Fruit fly (Drosophila melanogaster) whole organism, embryonic: Measurements from ENCODE around the gene CG43134.

Source experiments
- B-H1 ChIP-seq: fragments of 200-800 bp; sonication (Bioruptor generic); IDR thresholded peaks from 3 replicates; pipeline ENCODE4 v1.3.6; 2022; ENCODE audit warnings: missing biosample characterization, missing genetic modification characterization
- Bteb2 ChIP-seq: fragments of 200-800 bp; sonication (Bioruptor generic); optimal IDR thresholded peaks from 2 replicates; lab custom pipeline; 2016; ENCODE audit warnings: missing biosample characterization, missing genetic modification characterization
- CG10267 ChIP-seq: fragments of 200-800 bp; sonication (Bioruptor generic); optimal IDR thresholded peaks from 2 replicates; lab custom pipeline; 2018; ENCODE audit warnings: missing biosample characterization, mild to moderate bottlenecking, missing genetic modification characterization, moderate library complexity
- CG10431 ChIP-seq: fragments of 200-800 bp; sonication (Bioruptor generic); optimal IDR thresholded peaks from 3 replicates; lab custom pipeline; 2018; ENCODE audit warnings: missing biosample characterization, mild to moderate bottlenecking, missing genetic modification characterization
- CG11247 ChIP-seq: fragments of 200-800 bp; sonication (Bioruptor generic); IDR thresholded peaks from 2 replicates; pipeline ENCODE4 v1.3.6; 2022; ENCODE audit warnings: missing biosample characterization, missing genetic modification characterization
- CG11504 ChIP-seq: fragments of 200-800 bp; sonication (Bioruptor generic); optimal IDR thresholded peaks from 3 replicates; lab custom pipeline; 2019; ENCODE audit warnings: missing biosample characterization, mild to moderate bottlenecking, missing genetic modification characterization, moderate library complexity
- CG11723 ChIP-seq: fragments of 200-800 bp; sonication (Bioruptor generic); optimal IDR thresholded peaks from 2 replicates; lab custom pipeline; 2017; ENCODE audit warnings: missing biosample characterization, mild to moderate bottlenecking, missing genetic modification characterization
- CG15269 ChIP-seq: fragments of 200-800 bp; sonication (Bioruptor generic); optimal IDR thresholded peaks from 2 replicates; lab custom pipeline; 2018; ENCODE audit warnings: missing biosample characterization, mild to moderate bottlenecking, missing genetic modification characterization, moderate library complexity
- CG1602 ChIP-seq: fragments of 200-800 bp; sonication (Bioruptor generic); optimal IDR thresholded peaks from 3 replicates; lab custom pipeline; 2016; ENCODE audit warnings: missing biosample characterization, missing genetic modification characterization
- CG16863 ChIP-seq: fragments of 200-800 bp; sonication (Bioruptor generic); optimal IDR thresholded peaks from 3 replicates; lab custom pipeline; 2016; ENCODE audit warnings: missing biosample characterization, missing genetic modification characterization
- CG17186 ChIP-seq: fragments of 200-800 bp; sonication (Bioruptor generic); optimal IDR thresholded peaks from 3 replicates; lab custom pipeline; 2017; ENCODE audit warnings: missing biosample characterization, missing genetic modification reagents, missing genetic modification characterization
- CG1832 ChIP-seq: fragments of 200-800 bp; sonication (Bioruptor generic); optimal IDR thresholded peaks from 2 replicates; lab custom pipeline; 2017; ENCODE audit warnings: missing biosample characterization, mild to moderate bottlenecking, missing genetic modification characterization, inconsistent platforms
- CG2116 ChIP-seq: fragments of 200-800 bp; sonication (Bioruptor generic); optimal IDR thresholded peaks from 3 replicates; lab custom pipeline; 2018; ENCODE audit warnings: missing biosample characterization, mild to moderate bottlenecking, missing genetic modification characterization
- CG2199 ChIP-seq: fragments of 200-800 bp; sonication (Bioruptor generic); IDR thresholded peaks from 3 replicates; pipeline ENCODE4 v1.3.6; 2022; ENCODE audit warnings: missing biosample characterization, missing genetic modification characterization
- CG31441 ChIP-seq: fragments of 200-800 bp; sonication (Bioruptor generic); IDR thresholded peaks from 2 replicates; pipeline ENCODE4 v1.3.6; 2022; ENCODE audit warnings: missing biosample characterization, missing genetic modification characterization
- CG33213 ChIP-seq: fragments of 200-800 bp; sonication (Bioruptor generic); optimal IDR thresholded peaks from 3 replicates; lab custom pipeline; 2016; ENCODE audit warnings: missing biosample characterization, missing genetic modification characterization
- CG5245 ChIP-seq: fragments of 200-800 bp; sonication (Bioruptor generic); optimal IDR thresholded peaks from 3 replicates; lab custom pipeline; 2016; ENCODE audit warnings: missing biosample characterization, missing genetic modification characterization
- CG6683 ChIP-seq: fragments of 200-800 bp; sonication (Bioruptor generic); optimal IDR thresholded peaks from 2 replicates; lab custom pipeline; 2017; ENCODE audit warnings: missing biosample characterization, mild to moderate bottlenecking, missing genetic modification characterization, missing genetic modification reagents
- Doc2 ChIP-seq: fragments of 200-800 bp; sonication (Bioruptor generic); IDR thresholded peaks from 2 replicates; pipeline ENCODE4 v1.3.6; 2022; ENCODE audit warnings: missing biosample characterization, missing genetic modification characterization
- ERR ChIP-seq: fragments of 200-800 bp; sonication (Bioruptor generic); optimal IDR thresholded peaks from 2 replicates; lab custom pipeline; 2016; ENCODE audit warnings: missing biosample characterization, missing genetic modification characterization
- Fer1 ChIP-seq: fragments of 200-800 bp; sonication (Bioruptor generic); optimal IDR thresholded peaks from 2 replicates; lab custom pipeline; 2017; ENCODE audit warnings: missing biosample characterization, mild to moderate bottlenecking, missing genetic modification characterization
- Mes4 ChIP-seq: fragments of 200-800 bp; sonication (Bioruptor generic); optimal IDR thresholded peaks from 2 replicates; lab custom pipeline; 2016; ENCODE audit warnings: missing biosample characterization, missing genetic modification characterization
- NC2β ChIP-seq: fragments of 200-800 bp; sonication (Bioruptor generic); optimal IDR thresholded peaks from 2 replicates; lab custom pipeline; 2016; ENCODE audit warnings: missing biosample characterization, missing genetic modification characterization
- Oli ChIP-seq: fragments of 200-800 bp; sonication (Bioruptor generic); optimal IDR thresholded peaks from 2 replicates; lab custom pipeline; 2018; ENCODE audit warnings: missing biosample characterization, mild to moderate bottlenecking, missing genetic modification characterization, moderate library complexity
- Tbp ChIP-seq: fragments of >200 bp; optimal IDR thresholded peaks from 2 replicates; lab custom pipeline; 2018; ENCODE audit warnings: missing biosample characterization, missing genetic modification characterization
- Vsx1 ChIP-seq: fragments of 200-800 bp; sonication (Bioruptor generic); optimal IDR thresholded peaks from 2 replicates; lab custom pipeline; 2017; ENCODE audit warnings: missing biosample characterization, mild to moderate bottlenecking, missing genetic modification characterization, missing genetic modification reagents
- ab ChIP-seq: fragments of 200-800 bp; sonication (Bioruptor generic); optimal IDR thresholded peaks from 2 replicates; lab custom pipeline; 2016; ENCODE audit warnings: missing biosample characterization, missing genetic modification characterization
- ap ChIP-seq: fragments of 200-800 bp; sonication (Bioruptor generic); IDR thresholded peaks from 2 replicates; pipeline ENCODE4 v1.3.6; 2022; ENCODE audit warnings: missing biosample characterization, missing genetic modification characterization
- bab2 ChIP-seq: fragments of 200-800 bp; sonication (Bioruptor generic); optimal IDR thresholded peaks from 2 replicates; lab custom pipeline; 2016; ENCODE audit warnings: missing biosample characterization, missing genetic modification characterization
- cg ChIP-seq: fragments of 200-800 bp; sonication (Bioruptor generic); optimal IDR thresholded peaks from 3 replicates; lab custom pipeline; 2019; ENCODE audit warnings: missing biosample characterization, mild to moderate bottlenecking, missing genetic modification characterization, moderate library complexity
- chn ChIP-seq: fragments of 200-800 bp; sonication (Bioruptor generic); optimal IDR thresholded peaks from 2 replicates; lab custom pipeline; 2016; ENCODE audit warnings: missing biosample characterization, missing genetic modification characterization
- ind ChIP-seq: fragments of 200-800 bp; sonication (Bioruptor generic); optimal IDR thresholded peaks from 3 replicates; lab custom pipeline; 2016; ENCODE audit warnings: missing biosample characterization, missing genetic modification characterization
- jigr1 ChIP-seq: fragments of 200-800 bp; sonication (Bioruptor generic); IDR thresholded peaks from 3 replicates; pipeline ENCODE4 v1.3.6; 2022; ENCODE audit warnings: missing biosample characterization, missing genetic modification characterization
- pros ChIP-seq: fragments of 200-800 bp; sonication (Bioruptor generic); optimal IDR thresholded peaks from 3 replicates; lab custom pipeline; 2019; ENCODE audit warnings: missing biosample characterization, mild to moderate bottlenecking, missing genetic modification characterization, moderate library complexity
- pum ChIP-seq: fragments of 200-800 bp; sonication (Bioruptor generic); optimal IDR thresholded peaks from 2 replicates; lab custom pipeline; 2016; ENCODE audit warnings: missing biosample characterization, missing genetic modification characterization
- scrt ChIP-seq: fragments of 200-800 bp; sonication (Bioruptor generic); optimal IDR thresholded peaks from 2 replicates; lab custom pipeline; 2018; ENCODE audit warnings: missing biosample characterization, mild to moderate bottlenecking, missing genetic modification characterization, moderate library complexity
- sens ChIP-seq: fragments of 200-800 bp; sonication (Bioruptor generic); peaks from one replicate; lab custom pipeline; 2016; ENCODE audit warnings: missing biosample characterization, missing genetic modification characterization
- slou ChIP-seq: fragments of 200-800 bp; sonication (Bioruptor generic); optimal IDR thresholded peaks from 3 replicates; lab custom pipeline; 2016; ENCODE audit warnings: missing biosample characterization, missing genetic modification characterization
- stwl ChIP-seq: fragments of 200-800 bp; sonication (Bioruptor generic); optimal IDR thresholded peaks from 3 replicates; lab custom pipeline; 2018; ENCODE audit warnings: missing biosample characterization, mild to moderate bottlenecking, missing genetic modification characterization, moderate library complexity
- sug ChIP-seq: fragments of 200-800 bp; optimal IDR thresholded peaks from 2 replicates; lab custom pipeline; 2019; ENCODE audit warnings: missing biosample characterization, mild to moderate bottlenecking, missing genetic modification characterization, moderate library complexity
- vnd ChIP-seq: fragments of 200-800 bp; sonication (Bioruptor generic); IDR thresholded peaks from 3 replicates; pipeline ENCODE4 v1.3.6; 2022; ENCODE audit warnings: missing biosample characterization, missing genetic modification characterization; ENCODE audit not compliant: partially characterized antibody
- yki ChIP-seq: fragments of >200 bp; optimal IDR thresholded peaks from 3 replicates; lab custom pipeline; 2018

Gene CG43134

dm6 chrX:4205346-4206178 is 41.6 kb upstream of the CG43134 start, which contains the start of gene Fas2 (continued):
- TF ChIP-seq slou (GFP tag; lab: Kevin White, UChicago), result no peak
- peak; percentile 38 for TF ChIP-seq Oli
- no peak for TF ChIP-seq CG10267 (tag; lab: Kevin White, UChicago)
- TF ChIP-seq Tbp (GFP tag; lab: Kevin White, UChicago), result no peak
- no peak for TF ChIP-seq ap
- peak; percentile 50 for TF ChIP-seq CG11723 (GFP tag; lab: Kevin White, UChicago)
- TF ChIP-seq yki (lab: Kevin White, UChicago), result no peak
- TF ChIP-seq CG1602 (GFP tag; lab: Kevin White, UChicago), result peak; percentile 23
- no peak for TF ChIP-seq CG17186 (GFP tag; lab: Kevin White, UChicago)
- TF ChIP-seq chn (GFP tag; lab: Kevin White, UChicago), result peak; percentile 21
- TF ChIP-seq vnd, result no peak
- TF ChIP-seq ab (GFP tag; lab: Kevin White, UChicago), result no peak
- peak; percentile 28 for TF ChIP-seq CG33213 (GFP tag; lab: Kevin White, UChicago)
- TF ChIP-seq CG5245 (GFP tag; lab: Kevin White, UChicago), result peak; percentile 37

dm6 chrX:4206764-4207163 is 40.3 kb upstream of the CG43134 start:
- TF ChIP-seq CG10431, result no peak
- 0 out of 3 replicates have a peak, but pooled peaks have one; percentile 25 for TF ChIP-seq CG2199 (GFP tag; lab: Robert Waterston, UW)
- peak; percentile 88 for TF ChIP-seq CG11504
- TF ChIP-seq Vsx1 (GFP tag; lab: Kevin White, UChicago), result no peak
- TF ChIP-seq ERR (GFP tag; lab: Kevin White, UChicago), result no peak
- TF ChIP-seq scrt (GFP tag; lab: Kevin White, UChicago), result peak; percentile 61
- TF ChIP-seq pros (GFP tag; lab: Kevin White, UChicago), result peak; percentile 1

- TF ChIP-seq bab2 (no peak), sens (GFP tag; lab: Kevin White, UChicago) (peak; percentile 12)
These were observed 34.4 kb upstream of the CG43134 start, which contains the start of gene CG43288 for dm6 chrX:4212725-4213124. TSS of gene CG43288 (plus strand) at chrX:4213025.

- TF ChIP-seq CG6683 (GFP tag; lab: Kevin White, UChicago) (no peak), stwl (tag; lab: Kevin White, UChicago) (peak; percentile 2)
These were observed 32.7 kb upstream of the CG43134 start for dm6 chrX:4214371-4214770.

dm6 chrX:4217294-4217693 is 29.8 kb upstream of the CG43134 start, which contains the start of gene CG15571:
TSS of gene CG15571 (minus strand) at chrX:4217394.
- no peak for TF ChIP-seq jigr1 (GFP tag; lab: Robert Waterston, UW)
- no peak for TF ChIP-seq Fer1 (GFP tag; lab: Kevin White, UChicago)
- TF ChIP-seq Doc2 (GFP tag; lab: Robert Waterston, UW), result no peak
- TF ChIP-seq CG1832 (GFP tag; lab: Kevin White, UChicago), result no peak
- no peak for TF ChIP-seq Mes4 (GFP tag; lab: Kevin White, UChicago)
- no peak for TF ChIP-seq CG16863 (GFP tag; lab: Kevin White, UChicago)
- no peak for TF ChIP-seq CG11247 (GFP tag; lab: Robert Waterston, UW)
- TF ChIP-seq B-H1 (GFP tag; lab: Robert Waterston, UW), result no peak
- no peak for TF ChIP-seq NC2β (GFP tag; lab: Kevin White, UChicago)
- no peak for TF ChIP-seq sug (tag; lab: Kevin White, UChicago)
- no peak for TF ChIP-seq ind
- no peak for TF ChIP-seq pum (GFP tag; lab: Kevin White, UChicago)
- no peak for TF ChIP-seq CG2116 (GFP tag; lab: Kevin White, UChicago)
- no peak for TF ChIP-seq ERR (GFP tag; lab: Kevin White, UChicago)
- no peak for TF ChIP-seq cg (GFP tag; lab: Kevin White, UChicago)
- no peak for TF ChIP-seq CG15269
- no peak for TF ChIP-seq Bteb2 (GFP tag; lab: Kevin White, UChicago)
- TF ChIP-seq CG31441 (GFP tag; lab: Robert Waterston, UW), result no peak
- TF ChIP-seq, all 482 proteins: peak for 0
